Fruit fly (Drosophila melanogaster) Kc167 (cell line): Measurements from ENCODE around the gene Obp19a.

ENCODE experiments used
- Myc ChIP-seq: fragments of >200 bp; optimal IDR thresholded peaks from 2 replicates; lab custom pipeline; 2017; ENCODE audit warnings: missing external identifiers
- Sin3A ChIP-seq: fragments of >200 bp; optimal IDR thresholded peaks from 2 replicates; lab custom pipeline; 2018; ENCODE audit warnings: missing external identifiers
- h ChIP-seq: fragments of >200 bp; optimal IDR thresholded peaks from 3 replicates; lab custom pipeline; 2018; ENCODE audit warnings: missing external identifiers
- insv ChIP-seq: fragments of >200 bp; optimal IDR thresholded peaks from 3 replicates; lab custom pipeline; 2018; ENCODE audit warnings: missing external identifiers
- psq ChIP-seq: fragments of >200 bp; optimal IDR thresholded peaks from 2 replicates; lab custom pipeline; 2017; ENCODE audit warnings: missing external identifiers
- ttk ChIP-seq: sonication (Bioruptor generic); optimal IDR thresholded peaks from 2 replicates; lab custom pipeline; 2017; ENCODE audit warnings: missing external identifiers

The Obp19a gene

dm6 chrX:20448828-20449427 is 33.4 kb downstream of the Obp19a start, which contains the start of gene tbc:
TSS of gene tbc (plus strand) at chrX:20449331.
- TF ChIP-seq Myc (lab: Kevin White, UChicago) (no peak), psq (lab: Kevin White, UChicago) (no peak), ttk (no peak), insv (lab: Kevin White, UChicago) (no peak), Sin3A (lab: Kevin White, UChicago) (no peak), h (no peak)
